Fruit fly (Drosophila melanogaster) whole organism, wandering third instar larva: ENCODE results near the gene CG15144.

Experiments used
- Abd-B ChIP-seq: fragments of >200 bp; optimal IDR thresholded peaks from 2 replicates; lab custom pipeline; 2017; ENCODE audit warnings: missing biosample characterization, missing genetic modification characterization
- CG32264 ChIP-seq: fragments of 200-800 bp; sonication (Bioruptor generic); optimal IDR thresholded peaks from 2 replicates; lab custom pipeline; 2016; ENCODE audit warnings: missing biosample characterization, missing genetic modification characterization
- CG9705 ChIP-seq: fragments of 200-800 bp; sonication (Bioruptor generic); optimal IDR thresholded peaks from 2 replicates; lab custom pipeline; 2018; ENCODE audit warnings: missing biosample characterization, mild to moderate bottlenecking, missing genetic modification characterization
- CrebA ChIP-seq: fragments of 200-800 bp; sonication (Bioruptor generic); optimal IDR thresholded peaks from 2 replicates; lab custom pipeline; 2016; ENCODE audit warnings: missing biosample characterization, mild to moderate bottlenecking, missing genetic modification characterization, borderline replicate concordance
- Dfd ChIP-seq: fragments of >200 bp; optimal IDR thresholded peaks from 2 replicates; lab custom pipeline; 2017; ENCODE audit warnings: missing biosample characterization, missing genetic modification characterization
- GATAd ChIP-seq: sonication (Bioruptor generic); optimal IDR thresholded peaks from 2 replicates; lab custom pipeline; 2016; ENCODE audit warnings: missing biosample characterization, missing genetic modification characterization
- HLH106 ChIP-seq: fragments of 200-800 bp; optimal IDR thresholded peaks from 3 replicates; lab custom pipeline; 2019; ENCODE audit warnings: missing biosample characterization, mild to moderate bottlenecking, missing genetic modification characterization, moderate library complexity
- Hnf4 ChIP-seq: fragments of 200-800 bp; sonication (Bioruptor generic); optimal IDR thresholded peaks from 2 replicates; lab custom pipeline; 2016; ENCODE audit warnings: missing biosample characterization, mild to moderate bottlenecking, missing genetic modification characterization
- Hr78 ChIP-seq: fragments of >200 bp; optimal IDR thresholded peaks from 2 replicates; lab custom pipeline; 2017; ENCODE audit warnings: missing biosample characterization, missing genetic modification characterization
- Hr83 ChIP-seq: fragments of 200-300 bp; sonication (Bioruptor generic); optimal IDR thresholded peaks from 2 replicates; lab custom pipeline; 2016; ENCODE audit warnings: missing biosample characterization, mild to moderate bottlenecking, missing genetic modification characterization, moderate library complexity; ENCODE audit not compliant: poor library complexity, severe bottlenecking
- Myc ChIP-seq: fragments of >200 bp; optimal IDR thresholded peaks from 2 replicates; lab custom pipeline; 2017
- N ChIP-seq: fragments of >200 bp; optimal IDR thresholded peaks from 2 replicates; lab custom pipeline; 2018; ENCODE audit warnings: missing biosample characterization, missing external identifiers, missing genetic modification characterization
- OdsH ChIP-seq: fragments of 200-800 bp; sonication (Bioruptor generic); optimal IDR thresholded peaks from 2 replicates; lab custom pipeline; 2016; ENCODE audit warnings: missing biosample characterization, mild to moderate bottlenecking, missing genetic modification characterization
- Rel ChIP-seq, 2 experiments: fragments of 200-800 bp; sonication (Bioruptor generic) in 1 of 2; optimal IDR thresholded peaks; 2 replicates in 1 of 2; 3 replicates in 1 of 2; lab custom pipeline; 2016 to 2019; ENCODE audit warnings: mild to moderate bottlenecking in 2 of 2, missing biosample characterization in 2 of 2, missing genetic modification characterization in 2 of 2, moderate library complexity in 1 of 2
- Sp1 ChIP-seq: fragments of 200-800 bp; sonication (Bioruptor generic); optimal IDR thresholded peaks from 3 replicates; lab custom pipeline; 2019; ENCODE audit warnings: missing biosample characterization, mild to moderate bottlenecking, missing genetic modification characterization, moderate library complexity
- br ChIP-seq: fragments of 200-800 bp; sonication (Bioruptor generic); optimal IDR thresholded peaks from 2 replicates; lab custom pipeline; 2016; ENCODE audit warnings: missing biosample characterization, missing genetic modification characterization
- brk ChIP-seq: fragments of 200-800 bp; sonication (Bioruptor generic); optimal IDR thresholded peaks from 2 replicates; lab custom pipeline; 2016; ENCODE audit warnings: missing biosample characterization, mild to moderate bottlenecking, missing genetic modification characterization
- dl ChIP-seq, 2 experiments: fragments of 175-275, 200-275 bp in 1 of 2; fragments of 200-275 bp in 1 of 2; sonication (Bioruptor generic); optimal IDR thresholded peaks; lab custom pipeline; 2018; ENCODE audit warnings: mild to moderate bottlenecking in 2 of 2, missing biosample characterization in 2 of 2, missing genetic modification characterization in 2 of 2, moderate library complexity in 2 of 2; ENCODE audit not compliant: partially characterized antibody in 2 of 2, insufficient read depth in 1 of 2
- dmrt93B ChIP-seq: fragments of 200-800 bp; sonication (Bioruptor generic); optimal IDR thresholded peaks from 2 replicates; lab custom pipeline; 2018; ENCODE audit warnings: missing biosample characterization, mild to moderate bottlenecking, missing genetic modification characterization
- ey ChIP-seq: fragments of 200-800 bp; sonication (Bioruptor generic); optimal IDR thresholded peaks from 2 replicates; lab custom pipeline; 2016; ENCODE audit warnings: missing biosample characterization, missing genetic modification characterization
- foxo ChIP-seq, 2 experiments: fragments of 200-800 bp; sonication (Bioruptor generic); optimal IDR thresholded peaks; 2 replicates in 1 of 2; 3 replicates in 1 of 2; lab custom pipeline; 2016 to 2017; ENCODE audit warnings: missing biosample characterization in 2 of 2, missing genetic modification characterization in 2 of 2
- h ChIP-seq: fragments of 200-800 bp; sonication (Bioruptor generic); optimal IDR thresholded peaks from 3 replicates; lab custom pipeline; 2016; ENCODE audit warnings: missing biosample characterization, mild to moderate bottlenecking, missing genetic modification characterization
- jim ChIP-seq: fragments of 175-275, 200-325 bp; sonication (Bioruptor generic); optimal IDR thresholded peaks from 2 replicates; lab custom pipeline; 2016; ENCODE audit warnings: missing biosample characterization, mild to moderate bottlenecking, missing genetic modification characterization
- lola ChIP-seq: fragments of >200 bp; optimal IDR thresholded peaks from 2 replicates; lab custom pipeline; 2017; ENCODE audit warnings: missing biosample characterization, missing genetic modification characterization
- pan ChIP-seq: fragments of >200 bp; optimal IDR thresholded peaks from 2 replicates; lab custom pipeline; 2017
- sage ChIP-seq: fragments of 200-800 bp; sonication (Bioruptor generic); optimal IDR thresholded peaks from 2 replicates; lab custom pipeline; 2016; ENCODE audit warnings: missing biosample characterization, mild to moderate bottlenecking, missing genetic modification characterization
- sv ChIP-seq: fragments of 200-800 bp; sonication (Bioruptor generic); optimal IDR thresholded peaks from 3 replicates; lab custom pipeline; 2016; ENCODE audit warnings: missing biosample characterization, missing genetic modification characterization
- tai ChIP-seq: sonication (Bioruptor generic); optimal IDR thresholded peaks from 2 replicates; lab custom pipeline; 2016; ENCODE audit warnings: missing biosample characterization, missing genetic modification characterization
- woc ChIP-seq: sonication (Bioruptor generic); optimal IDR thresholded peaks from 2 replicates; lab custom pipeline; 2016; ENCODE audit warnings: missing biosample characterization, mild to moderate bottlenecking, missing genetic modification characterization

Gene CG15144

DNA sequence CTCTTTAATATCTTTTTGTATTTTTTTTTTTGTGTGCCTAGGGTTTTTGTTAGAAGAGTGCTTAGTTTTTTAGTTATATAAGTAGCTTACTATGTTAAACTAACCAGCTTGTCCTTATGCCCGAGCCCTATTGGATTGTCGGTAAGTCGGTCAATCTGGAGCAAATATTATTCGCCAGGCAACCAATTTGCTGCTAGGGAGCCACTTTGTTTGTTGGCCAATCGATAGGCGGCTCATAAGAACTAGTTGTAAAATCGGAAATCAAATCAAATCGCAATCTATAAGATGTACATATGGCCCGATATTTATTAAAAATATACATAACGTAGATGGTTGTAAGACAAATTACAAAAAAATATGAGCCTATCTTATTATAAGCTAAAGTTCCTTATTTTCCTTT lies at the start of gene CG15144:
CG15144 (minus strand) TSS at position 101 of the 400 bp plus-strand sequence.
- TF ChIP-seq Dfd (GFP tag; lab: Kevin White, UChicago) (no peak), brk (GFP tag; lab: Kevin White, UChicago) (no peak), Rel (GFP tag; optimal IDR thresholded peaks at IDR 0.05; lab: Kevin White, UChicago) (no peak), Rel (tag; optimal IDR thresholded peaks at IDR 0.05; lab: Kevin White, UChicago) (no peak), br (GFP tag; lab: Kevin White, UChicago) (no peak), lola (GFP tag; lab: Kevin White, UChicago) (no peak), tai (GFP tag; lab: Kevin White, UChicago) (no peak), OdsH (no peak), Myc (lab: Kevin White, UChicago) (no peak), jim (GFP tag; lab: Kevin White, UChicago) (no peak), pan (lab: Kevin White, UChicago) (no peak), HLH106 (tag; lab: Kevin White, UChicago) (no peak), Hr78 (GFP tag; lab: Kevin White, UChicago) (no peak), dmrt93B (no peak)

DNA sequence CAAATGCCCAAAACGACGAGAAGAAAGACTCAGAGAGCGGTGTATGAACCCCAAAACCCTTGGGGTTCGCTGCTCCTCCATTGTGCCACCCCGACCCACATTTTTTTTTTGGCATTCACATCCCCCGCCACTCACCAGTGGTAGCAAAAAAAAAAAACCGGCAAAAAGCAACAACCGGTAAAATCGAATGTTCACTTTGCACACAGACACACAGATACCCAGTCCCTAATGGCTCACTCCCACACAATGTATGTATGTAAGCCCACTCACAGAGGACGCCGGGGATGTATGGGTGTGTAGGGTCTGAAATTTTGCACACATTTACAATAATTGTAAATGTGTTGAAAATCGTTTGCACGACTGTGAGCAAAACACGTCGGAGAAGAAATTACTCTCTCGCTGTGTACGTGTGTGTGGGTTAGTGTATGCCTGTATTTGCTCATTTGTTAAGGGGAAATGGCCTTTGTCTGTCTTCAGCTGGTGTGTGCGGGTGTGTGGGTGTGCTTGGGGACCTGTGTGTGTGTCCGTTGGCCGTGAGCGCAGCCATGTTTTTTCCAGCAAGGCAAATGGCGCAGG lies 45.5 kb upstream of the CG15144 start:
- no peak for TF ChIP-seq woc
- TF ChIP-seq Rel (GFP tag; optimal IDR thresholded peaks at IDR 0.05; lab: Kevin White, UChicago) = no peak
- no peak for TF ChIP-seq Rel (tag; optimal IDR thresholded peaks at IDR 0.05; lab: Kevin White, UChicago)

DNA sequence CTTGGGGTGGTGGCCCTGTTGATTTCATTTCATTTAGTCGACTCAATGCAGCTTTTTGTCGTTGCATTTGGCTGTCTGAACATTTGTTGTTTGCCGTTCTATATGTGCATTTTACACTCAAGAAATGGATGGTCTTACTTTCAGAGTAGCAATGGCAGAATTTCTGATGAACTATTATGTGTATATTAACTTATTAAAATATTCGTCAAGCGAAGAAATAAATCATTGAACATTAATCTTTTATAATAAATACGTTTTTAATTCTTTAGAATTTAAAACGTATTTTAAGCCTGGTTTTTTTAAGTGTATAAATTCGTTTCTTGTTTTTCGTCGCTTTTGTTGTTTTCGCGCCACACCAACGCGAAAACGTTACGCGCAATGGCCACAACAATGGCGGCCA lies 44.1 kb upstream of the CG15144 start:
- TF ChIP-seq Rel (GFP tag; optimal IDR thresholded peaks at IDR 0.05; lab: Kevin White, UChicago) (no peak), Rel (tag; optimal IDR thresholded peaks at IDR 0.05; lab: Kevin White, UChicago) (no peak), foxo (GFP tag; optimal IDR thresholded peaks at IDR 0.05; lab: Kevin White, UChicago) (peak in 1 of 2 experiments; percentile 7), Sp1 (GFP tag; lab: Kevin White, UChicago) (peak; percentile 22)
- TF ChIP-seq, all 38 proteins: peak for 2

DNA sequence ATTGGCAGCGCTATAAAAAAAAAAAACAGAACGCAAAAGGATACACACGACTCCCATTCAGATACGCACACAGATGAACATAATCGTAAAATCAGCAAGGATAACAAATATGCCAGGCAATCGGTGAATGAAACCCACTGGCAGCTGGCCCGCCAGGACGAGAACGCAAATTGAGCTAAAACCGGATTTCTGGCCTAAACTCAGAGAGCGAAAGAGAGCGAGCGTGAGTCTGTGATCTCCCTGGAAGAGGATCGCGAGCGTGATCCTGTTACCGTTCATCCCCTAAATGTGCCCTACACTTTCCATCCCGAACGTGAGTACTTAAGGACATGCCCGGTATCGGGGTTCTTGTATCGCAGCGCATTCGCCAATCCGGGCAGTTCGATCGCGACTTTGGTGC lies 36.8 kb upstream of the CG15144 start:
- TF ChIP-seq foxo (GFP tag; optimal IDR thresholded peaks at IDR 0.05; lab: Kevin White, UChicago) = no peak
- TF ChIP-seq CG9705 (GFP tag; lab: Kevin White, UChicago) = no peak
- no peak for TF ChIP-seq Sp1 (GFP tag; lab: Kevin White, UChicago)
- TF ChIP-seq sage = no peak
- TF ChIP-seq Myc (lab: Kevin White, UChicago) = no peak
- no peak for TF ChIP-seq Dfd (GFP tag; lab: Kevin White, UChicago)
- no peak for TF ChIP-seq br (GFP tag; lab: Kevin White, UChicago)

DNA sequence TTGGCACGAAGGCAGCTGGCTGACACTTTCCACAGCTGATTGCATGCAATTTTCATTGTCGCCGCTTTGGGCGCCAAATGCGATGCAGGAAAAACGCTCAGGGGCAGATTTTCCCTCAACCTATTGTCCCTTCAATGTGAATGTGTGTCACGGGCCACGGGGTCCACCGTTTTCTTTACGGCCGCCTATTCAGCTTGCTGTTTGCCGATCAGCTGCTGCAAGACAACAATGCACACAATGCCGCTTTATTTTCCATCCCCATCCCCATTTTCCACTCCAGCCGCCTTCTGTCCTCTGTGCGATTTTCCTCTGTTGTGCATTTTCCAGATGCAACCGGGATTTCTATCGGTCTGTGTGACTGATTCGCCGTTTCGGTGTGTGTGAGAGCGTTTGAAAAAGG lies 35.8 kb upstream of the CG15144 start:
- TF ChIP-seq CG9705 (GFP tag; lab: Kevin White, UChicago) = no peak
- no peak for TF ChIP-seq sv (GFP tag; lab: Kevin White, UChicago)
- no peak for TF ChIP-seq Hr83 (GFP tag; lab: Kevin White, UChicago)
- TF ChIP-seq N = no peak
- no peak for TF ChIP-seq GATAd
- no peak for TF ChIP-seq ey (GFP tag; lab: Kevin White, UChicago)
- TF ChIP-seq pan (lab: Kevin White, UChicago) = no peak
- no peak for TF ChIP-seq dmrt93B
- TF ChIP-seq jim (GFP tag; lab: Kevin White, UChicago) = no peak
- no peak for TF ChIP-seq dl (GFP tag; optimal IDR thresholded peaks at IDR 0.05; lab: Kevin White, UChicago; ENCODE audit: insufficient read depth in 1 of 2, partially characterized antibody in 2 of 2)
- TF ChIP-seq OdsH = no peak
- TF ChIP-seq Myc (lab: Kevin White, UChicago) = no peak
- TF ChIP-seq Abd-B (GFP tag; lab: Kevin White, UChicago) = no peak
- TF ChIP-seq, all 38 proteins: peak for 0

DNA sequence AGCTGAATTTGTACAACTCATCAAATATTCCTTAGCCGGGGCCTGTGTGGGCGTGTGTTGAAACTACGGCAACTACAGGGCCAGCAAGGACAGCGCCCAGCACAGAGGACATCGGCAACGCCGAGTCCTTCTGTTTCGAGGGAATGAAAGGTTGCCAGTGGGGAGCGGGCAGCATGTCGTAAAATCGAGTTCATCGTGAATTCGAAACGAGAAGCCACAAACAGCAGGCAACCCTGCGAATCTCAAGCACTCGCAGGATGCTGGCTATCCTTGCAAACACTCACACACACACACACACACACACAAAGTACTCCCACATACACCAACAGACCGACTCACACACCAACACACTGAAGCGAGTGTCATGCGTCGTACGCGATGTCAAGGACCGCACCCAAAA lies 33.0 kb upstream of the CG15144 start:
- no peak for TF ChIP-seq CG32264 (GFP tag; lab: Kevin White, UChicago)
- TF ChIP-seq Sp1 (GFP tag; lab: Kevin White, UChicago) = no peak
- TF ChIP-seq tai (GFP tag; lab: Kevin White, UChicago) = no peak
- TF ChIP-seq Abd-B (GFP tag; lab: Kevin White, UChicago) = no peak
- TF ChIP-seq Dfd (GFP tag; lab: Kevin White, UChicago) = no peak
- no peak for TF ChIP-seq pan (lab: Kevin White, UChicago)
- no peak for TF ChIP-seq lola (GFP tag; lab: Kevin White, UChicago)
- TF ChIP-seq Myc (lab: Kevin White, UChicago) = no peak
- TF ChIP-seq dmrt93B = no peak
- no peak for TF ChIP-seq Hnf4 (GFP tag; lab: Kevin White, UChicago)
- TF ChIP-seq Rel (GFP tag; optimal IDR thresholded peaks at IDR 0.05; lab: Kevin White, UChicago) = no peak
- TF ChIP-seq Rel (tag; optimal IDR thresholded peaks at IDR 0.05; lab: Kevin White, UChicago) = no peak
- TF ChIP-seq CrebA (GFP tag; lab: Kevin White, UChicago) = no peak
- no peak for TF ChIP-seq h
- TF ChIP-seq CG9705 (GFP tag; lab: Kevin White, UChicago) = no peak
- TF ChIP-seq woc = no peak
- no peak for TF ChIP-seq sv (GFP tag; lab: Kevin White, UChicago)
- no peak for TF ChIP-seq Hr78 (GFP tag; lab: Kevin White, UChicago)
